Worm (Caenorhabditis elegans) whole organism, mixed stage, embryonic: ENCODE results near the gene C50D2.10.

Source experiments
- M03D4.4 ChIP-seq: sonication (generic microtip); optimal IDR thresholded peaks from 2 replicates; lab custom pipeline; 2017; ENCODE audit warnings: mild to moderate bottlenecking, missing genetic modification characterization, missing compliant biosample characterization
- bed-3 ChIP-seq: fragments of 200-800 bp; sonication (Bioruptor generic); optimal IDR thresholded peaks from 3 replicates; lab custom pipeline; 2018; ENCODE audit warnings: mild to moderate bottlenecking, missing genetic modification characterization, moderate library complexity, missing compliant biosample characterization
- blmp-1 ChIP-seq: fragments of 150-350 bp; optimal IDR thresholded peaks from 2 replicates; lab custom pipeline; 2014; ENCODE audit warnings: missing biosample characterization, missing genetic modification characterization
- ceh-39 ChIP-seq: fragments of 150-350 bp; optimal IDR thresholded peaks from 2 replicates; lab custom pipeline; 2014; ENCODE audit warnings: missing biosample characterization, missing genetic modification characterization
- ceh-43 ChIP-seq: fragments of 200-800 bp; sonication (Bioruptor generic); optimal IDR thresholded peaks from 2 replicates; lab custom pipeline; 2018; ENCODE audit warnings: mild to moderate bottlenecking, missing genetic modification characterization, moderate library complexity, missing compliant biosample characterization
- ceh-83 ChIP-seq: fragments of 200-800 bp; sonication (Bioruptor generic); optimal IDR thresholded peaks from 2 replicates; lab custom pipeline; 2018; ENCODE audit warnings: mild to moderate bottlenecking, missing genetic modification characterization, missing compliant biosample characterization
- ces-1 ChIP-seq: fragments of 150-350 bp; optimal IDR thresholded peaks from 2 replicates; lab custom pipeline; 2014; ENCODE audit warnings: missing biosample characterization, missing genetic modification reagents, missing genetic modification characterization
- cnd-1 ChIP-seq: fragments of 200-800 bp; sonication (Bioruptor generic); optimal IDR thresholded peaks from 2 replicates; lab custom pipeline; 2018; ENCODE audit warnings: mild to moderate bottlenecking, missing genetic modification characterization, missing compliant biosample characterization
- drap-1 ChIP-seq: fragments of 200-800 bp; sonication (Bioruptor generic); optimal IDR thresholded peaks from 3 replicates; lab custom pipeline; 2018; ENCODE audit warnings: mild to moderate bottlenecking, missing genetic modification characterization, missing compliant biosample characterization
- elt-1 ChIP-seq: sonication (generic microtip); optimal IDR thresholded peaks from 2 replicates; lab custom pipeline; 2017; ENCODE audit warnings: missing genetic modification characterization, mild to moderate bottlenecking, missing compliant biosample characterization, antibody characterized with exemption, moderate library complexity, borderline replicate concordance; ENCODE audit not compliant: insufficient read depth
- elt-3 ChIP-seq: fragments of 150-350 bp; optimal IDR thresholded peaks from 2 replicates; lab custom pipeline; 2014; ENCODE audit warnings: missing biosample characterization, missing genetic modification characterization
- flh-1 ChIP-seq: fragments of 200-800 bp; sonication (Bioruptor generic); optimal IDR thresholded peaks from 2 replicates; lab custom pipeline; 2018; ENCODE audit warnings: mild to moderate bottlenecking, missing genetic modification characterization, moderate library complexity, missing compliant biosample characterization
- ham-2 ChIP-seq: fragments of 200-800 bp; sonication (Bioruptor generic); optimal IDR thresholded peaks from 2 replicates; lab custom pipeline; 2018; ENCODE audit warnings: mild to moderate bottlenecking, missing genetic modification characterization, missing compliant biosample characterization
- hlh-1 ChIP-seq: fragments of 150-350 bp; optimal IDR thresholded peaks from 2 replicates; lab custom pipeline; 2014; ENCODE audit warnings: missing biosample characterization, missing genetic modification reagents, missing genetic modification characterization
- lin-32 ChIP-seq: fragments of 200-800 bp; sonication (Bioruptor generic); optimal IDR thresholded peaks from 2 replicates; lab custom pipeline; 2018; ENCODE audit warnings: mild to moderate bottlenecking, missing genetic modification characterization, missing compliant biosample characterization
- lsy-2 ChIP-seq: fragments of 150-350 bp; optimal IDR thresholded peaks from 2 replicates; lab custom pipeline; 2014; ENCODE audit warnings: missing biosample characterization, missing genetic modification characterization
- mab-5 ChIP-seq: fragments of 150-350 bp; optimal IDR thresholded peaks from 2 replicates; lab custom pipeline; 2014; ENCODE audit warnings: missing biosample characterization, missing genetic modification characterization
- mls-2 ChIP-seq: sonication (generic microtip); optimal IDR thresholded peaks from 2 replicates; lab custom pipeline; 2016; ENCODE audit warnings: mild to moderate bottlenecking, missing genetic modification characterization, moderate library complexity, missing compliant biosample characterization
- nhr-12 ChIP-seq: fragments of 150-350 bp; optimal IDR thresholded peaks from 2 replicates; lab custom pipeline; 2014; ENCODE audit warnings: missing biosample characterization, missing genetic modification characterization
- nhr-2 ChIP-seq: fragments of 150-350 bp; optimal IDR thresholded peaks from 2 replicates; lab custom pipeline; 2014; ENCODE audit warnings: missing biosample characterization, missing genetic modification characterization
- nhr-237 ChIP-seq: fragments of 150-350 bp; optimal IDR thresholded peaks from 2 replicates; lab custom pipeline; 2014; ENCODE audit warnings: missing biosample characterization, missing genetic modification characterization
- nhr-28 ChIP-seq: fragments of 150-350 bp; optimal IDR thresholded peaks from 2 replicates; lab custom pipeline; 2014; ENCODE audit warnings: missing biosample characterization, missing genetic modification characterization
- nhr-76 ChIP-seq: sonication (generic microtip); optimal IDR thresholded peaks from 2 replicates; lab custom pipeline; 2017; ENCODE audit warnings: missing biosample characterization, missing genetic modification characterization
- sem-2 ChIP-seq: fragments of 200-800 bp; sonication (Bioruptor generic); optimal IDR thresholded peaks from 2 replicates; lab custom pipeline; 2018; ENCODE audit warnings: mild to moderate bottlenecking, missing genetic modification characterization, missing compliant biosample characterization
- snpc-4 ChIP-seq: fragments of 150-350 bp; optimal IDR thresholded peaks from 2 replicates; lab custom pipeline; 2014; ENCODE audit warnings: missing biosample characterization, missing genetic modification characterization
- sptf-1 ChIP-seq: sonication (generic microtip); optimal IDR thresholded peaks from 2 replicates; lab custom pipeline; 2017; ENCODE audit warnings: mild to moderate bottlenecking, missing genetic modification characterization, moderate library complexity, missing compliant biosample characterization
- tbx-8 ChIP-seq: fragments of 200-800 bp; sonication (Bioruptor generic); optimal IDR thresholded peaks from 2 replicates; lab custom pipeline; 2018; ENCODE audit warnings: mild to moderate bottlenecking, missing genetic modification characterization, moderate library complexity, missing compliant biosample characterization
- unc-120 ChIP-seq: sonication (generic microtip); optimal IDR thresholded peaks from 2 replicates; lab custom pipeline; 2017; ENCODE audit warnings: missing genetic modification characterization, missing compliant biosample characterization; ENCODE audit not compliant: poor library complexity, severe bottlenecking
- unc-39 ChIP-seq: fragments of 150-350 bp; optimal IDR thresholded peaks from 2 replicates; lab custom pipeline; 2014; ENCODE audit warnings: missing biosample characterization, missing genetic modification characterization
- unc-62 ChIP-seq: fragments of 150-350 bp; optimal IDR thresholded peaks from 2 replicates; lab custom pipeline; 2014; ENCODE audit warnings: missing biosample characterization, missing genetic modification reagents, missing genetic modification characterization
- zip-8 ChIP-seq: fragments of 150-350 bp; optimal IDR thresholded peaks from 2 replicates; lab custom pipeline; 2014; ENCODE audit warnings: missing biosample characterization, missing genetic modification characterization
- ztf-11 ChIP-seq: fragments of 150-350 bp; optimal IDR thresholded peaks from 2 replicates; lab custom pipeline; 2014; ENCODE audit warnings: missing biosample characterization, missing genetic modification characterization

Gene C50D2.10

ce11 chrII:79166-79565 lies 19.8 kb upstream of the C50D2.10 start, which contains the start of gene C23H3.9:
Gene C23H3.9 (minus strand): TSS chrII:79266.
- TF ChIP-seq elt-3 (tag; lab: Kevin White, UChicago) (no peak), elt-1 (no peak), nhr-237 (tag; lab: Kevin White, UChicago) (no peak), sem-2 (GFP tag; lab: Kevin White, UChicago) (no peak), unc-120 (no peak), nhr-2 (no peak), flh-1 (no peak), nhr-28 (tag; lab: Kevin White, UChicago) (no peak), lin-32 (GFP tag; lab: Kevin White, UChicago) (no peak), ces-1 (no peak), tbx-8 (GFP tag; lab: Kevin White, UChicago) (no peak), hlh-1 (no peak), unc-62 (GFP tag; lab: Kevin White, UChicago) (no peak), mls-2 (tag; lab: Kevin White, UChicago) (no peak)

DNA sequence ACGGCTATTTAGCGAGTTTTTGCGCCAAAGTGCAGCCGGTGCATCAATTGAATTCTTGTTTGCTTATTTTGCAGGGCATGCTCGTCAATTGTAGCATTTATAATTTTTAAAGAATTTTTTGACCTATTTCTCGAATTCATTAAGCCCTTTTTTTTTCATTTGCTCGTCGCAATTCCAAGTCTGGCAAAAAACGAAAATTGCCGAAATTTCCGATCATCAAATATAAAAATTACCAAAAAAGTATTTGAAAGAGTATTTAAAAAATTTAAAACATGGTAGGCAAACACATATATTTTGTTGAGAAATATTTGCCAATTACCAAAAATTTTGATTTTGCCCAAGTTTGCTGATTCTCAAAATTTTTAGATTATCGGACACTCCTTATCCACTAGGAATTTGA lies 14.8 kb upstream of the C50D2.10 start, which contains the start of gene C50D2.6:
TSS of gene C50D2.6 (plus strand) at position 301 of the 400 bp plus-strand sequence.
- TF ChIP-seq unc-39 (no peak), tbx-8 (GFP tag; lab: Kevin White, UChicago) (no peak), ceh-39 (tag; lab: Kevin White, UChicago) (no peak), M03D4.4 (tag; lab: Kevin White, UChicago) (no peak), mls-2 (tag; lab: Kevin White, UChicago) (no peak), cnd-1 (tag; lab: Kevin White, UChicago) (no peak), ztf-11 (tag; lab: Kevin White, UChicago) (no peak), lin-32 (GFP tag; lab: Kevin White, UChicago) (no peak), ceh-83 (GFP tag; lab: Kevin White, UChicago) (no peak), lsy-2 (no peak), ham-2 (GFP tag; lab: Kevin White, UChicago) (no peak)

ce11 chrII:86794-87193 lies 12.1 kb upstream of the C50D2.10 start:
- TF ChIP-seq zip-8 (tag; lab: Kevin White, UChicago) (peak; percentile 56), sptf-1 (tag; lab: Kevin White, UChicago) (no peak), lsy-2 (no peak)
- TF ChIP-seq, all 35 proteins: peak for 1

DNA sequence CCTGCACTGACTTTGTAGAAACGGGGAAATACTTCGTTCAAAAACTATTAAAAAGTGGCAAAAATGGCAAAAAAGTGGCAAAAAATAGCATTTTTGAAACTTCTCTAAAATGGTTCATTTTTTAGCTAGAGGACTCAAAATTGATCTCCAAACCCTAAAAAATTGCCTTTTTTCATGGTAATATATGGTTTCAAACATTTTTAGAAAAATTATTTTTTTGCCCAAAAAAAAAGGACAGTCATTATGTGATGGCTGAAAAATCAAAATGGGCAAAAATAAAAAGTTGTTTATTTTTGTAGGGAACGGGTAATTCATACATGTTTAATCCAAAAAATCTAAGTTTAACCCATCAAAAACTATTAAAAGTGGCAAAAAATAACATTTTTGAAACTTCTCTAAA lies 11.0 kb upstream of the C50D2.10 start:
- TF ChIP-seq bed-3 (GFP tag; lab: Kevin White, UChicago) (no peak), hlh-1 (no peak), nhr-12 (tag; lab: Kevin White, UChicago) (no peak), zip-8 (tag; lab: Kevin White, UChicago) (no peak)

DNA sequence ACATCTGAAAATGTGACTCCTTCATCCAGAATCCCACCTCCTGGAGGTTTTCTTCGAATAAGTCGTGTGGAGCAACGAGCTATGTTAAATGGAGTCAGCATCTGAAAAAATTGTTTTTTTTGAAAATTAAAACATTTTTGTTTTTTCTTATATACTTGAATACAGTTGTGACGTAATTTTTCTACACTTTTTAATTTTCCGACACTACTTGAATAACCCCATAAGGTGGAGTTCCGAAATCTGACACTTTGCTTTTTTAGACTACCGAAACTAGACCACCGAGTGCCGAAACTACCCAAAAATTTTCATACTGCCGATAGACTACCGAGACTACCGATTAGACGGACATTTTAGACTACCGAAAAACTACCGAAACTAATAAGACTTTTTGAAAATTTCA lies 7.5 kb upstream of the C50D2.10 start, which contains the start of gene mcat-1:
TSS of gene mcat-1 (minus strand) at position 101 of the 400 bp plus-strand sequence.
- TF ChIP-seq snpc-4 (tag; lab: Kevin White, UChicago) (no peak), ceh-43 (GFP tag; lab: Kevin White, UChicago) (no peak), zip-8 (tag; lab: Kevin White, UChicago) (peak; percentile 1)

ce11 chrII:95177-95576 lies 3.8 kb upstream of the C50D2.10 start, which contains the start of gene C50D2.7:
Gene C50D2.7 (minus strand): TSS chrII:95277.
- no peak for TF ChIP-seq ceh-43 (GFP tag; lab: Kevin White, UChicago)
- TF ChIP-seq unc-120: no peak
- no peak for TF ChIP-seq drap-1 (GFP tag; lab: Kevin White, UChicago)
- TF ChIP-seq unc-62 (GFP tag; lab: Kevin White, UChicago): no peak
- TF ChIP-seq nhr-76 (tag; lab: Kevin White, UChicago): no peak
- TF ChIP-seq sptf-1 (tag; lab: Kevin White, UChicago): no peak
- no peak for TF ChIP-seq ztf-11 (tag; lab: Kevin White, UChicago)
- TF ChIP-seq unc-39: no peak
- no peak for TF ChIP-seq sem-2 (GFP tag; lab: Kevin White, UChicago)
- no peak for TF ChIP-seq nhr-28 (tag; lab: Kevin White, UChicago)
- no peak for TF ChIP-seq mls-2 (tag; lab: Kevin White, UChicago)
- no peak for TF ChIP-seq ces-1
- no peak for TF ChIP-seq blmp-1
- TF ChIP-seq snpc-4 (tag; lab: Kevin White, UChicago): no peak
- TF ChIP-seq M03D4.4 (tag; lab: Kevin White, UChicago): no peak
- no peak for TF ChIP-seq mab-5 (tag; lab: Kevin White, UChicago)
